Worm (Caenorhabditis elegans): ENCODE data around the gene spig-1.

The spig-1 gene

ce11 chrV:7084612-7085139, 33.2 kb downstream of the spig-1 start, which contains the start of gene mys-1 (continued):
- no peak for TF ChIP-seq unc-62 (GFP tag; optimal IDR thresholded peaks at IDR 0.05)
- no peak for TF ChIP-seq ZK546.5 (tag; optimal IDR thresholded peaks at IDR 0.05)
- peak; percentile 64 for TF ChIP-seq nhr-23 (tag; optimal IDR thresholded peaks at IDR 0.05)
- no peak for TF ChIP-seq pqm-1 (tag; optimal IDR thresholded peaks at IDR 0.05)
- no peak for TF ChIP-seq elt-2 (tag; optimal IDR thresholded peaks at IDR 0.05)
- no peak for TF ChIP-seq daf-12 (tag; optimal IDR thresholded peaks at IDR 0.05)
- TF ChIP-seq snpc-4 (tag; optimal IDR thresholded peaks at IDR 0.05), result peak; percentile 57
- TF ChIP-seq fkh-10 (GFP tag; optimal IDR thresholded peaks at IDR 0.05), result no peak
- TF ChIP-seq ztf-11 (tag; optimal IDR thresholded peaks at IDR 0.05), result no peak
- TF ChIP-seq nhr-76 (tag; optimal IDR thresholded peaks at IDR 0.05), result no peak
- no peak for TF ChIP-seq aly-2 (tag; optimal IDR thresholded peaks at IDR 0.05)
- no peak for TF ChIP-seq tbx-2 (tag; optimal IDR thresholded peaks at IDR 0.05)
- TF ChIP-seq ama-1 (optimal IDR thresholded peaks at IDR 0.05), result no peak
- no peak for TF ChIP-seq eor-1 (tag; optimal IDR thresholded peaks at IDR 0.05)
- TF ChIP-seq nhr-25 (tag; optimal IDR thresholded peaks at IDR 0.05), result no peak
- TF ChIP-seq egl-5 (tag; optimal IDR thresholded peaks at IDR 0.05), result no peak
- TF ChIP-seq zag-1 (tag; optimal IDR thresholded peaks at IDR 0.05), result no peak
- no peak for TF ChIP-seq elt-1 (tag; optimal IDR thresholded peaks at IDR 0.05)
- TF ChIP-seq hmg-11 (tag; optimal IDR thresholded peaks at IDR 0.05), result peak; percentile 65
- TF ChIP-seq unc-39 (tag; optimal IDR thresholded peaks at IDR 0.05), result no peak

- TF ChIP-seq nhr-23 (tag; optimal IDR thresholded peaks at IDR 0.05) (peak; percentile 59), hmg-11 (tag; optimal IDR thresholded peaks at IDR 0.05) (no peak), nhr-28 (tag; optimal IDR thresholded peaks at IDR 0.05) (no peak), snpc-4 (tag; optimal IDR thresholded peaks at IDR 0.05) (no peak), ceh-28 (tag; optimal IDR thresholded peaks at IDR 0.05) (peak; percentile 18)
Measured at ce11 chrV:7085518-7086104, 34.1 kb downstream of the spig-1 start, which contains the start of gene VC5.2. VC5.2 (plus strand) TSS chrV:7085956.

- no peak for TF ChIP-seq ceh-9 (tag; optimal IDR thresholded peaks at IDR 0.05)
- no peak for TF ChIP-seq ceh-16 (tag; optimal IDR thresholded peaks at IDR 0.05)
- TF ChIP-seq elt-3 (tag; optimal IDR thresholded peaks at IDR 0.05), result no peak
- no peak for TF ChIP-seq hmg-11 (tag; optimal IDR thresholded peaks at IDR 0.05)
- TF ChIP-seq eor-1 (tag; optimal IDR thresholded peaks at IDR 0.05), result no peak
- TF ChIP-seq mml-1 (tag; optimal IDR thresholded peaks at IDR 0.05), result no peak
- TF ChIP-seq jun-1 (tag; optimal IDR thresholded peaks at IDR 0.05), result no peak
Measured at ce11 chrV:7087340-7087739, 35.8 kb downstream of the spig-1 start.

ce11 chrV:7089217-7089616, 37.7 kb downstream of the spig-1 start:
- TF ChIP-seq ZK546.5 (tag; optimal IDR thresholded peaks at IDR 0.05) (no peak), pqm-1 (tag; optimal IDR thresholded peaks at IDR 0.05) (peak; percentile 36), nhr-23 (tag; optimal IDR thresholded peaks at IDR 0.05) (peak; percentile 33), fkh-2 (tag; optimal IDR thresholded peaks at IDR 0.05) (no peak), egl-5 (tag; optimal IDR thresholded peaks at IDR 0.05) (no peak), egl-27 (tag; optimal IDR thresholded peaks at IDR 0.05) (no peak), ceh-16 (tag; optimal IDR thresholded peaks at IDR 0.05) (no peak), pha-4 (tag; optimal IDR thresholded peaks at IDR 0.05) (peak; percentile 12), nhr-43 (tag; optimal IDR thresholded peaks at IDR 0.05; ENCODE audit: poor library complexity, severe bottlenecking) (peak; percentile 73), nhr-67 (tag; optimal IDR thresholded peaks at IDR 0.05) (no peak), nhr-25 (tag; optimal IDR thresholded peaks at IDR 0.05) (peak; percentile 76)

ce11 chrV:7091287-7091686, 39.8 kb downstream of the spig-1 start, which contains the start of gene nhr-286:
nhr-286 (minus strand) TSS chrV:7091610.
- TF ChIP-seq hmg-11 (tag; optimal IDR thresholded peaks at IDR 0.05) (no peak), ama-1 (optimal IDR thresholded peaks at IDR 0.05) (peak; percentile 64), aly-2 (tag; optimal IDR thresholded peaks at IDR 0.05) (no peak)
